Worm (Caenorhabditis elegans): Measurements from ENCODE around the gene skpo-3.

DNA sequence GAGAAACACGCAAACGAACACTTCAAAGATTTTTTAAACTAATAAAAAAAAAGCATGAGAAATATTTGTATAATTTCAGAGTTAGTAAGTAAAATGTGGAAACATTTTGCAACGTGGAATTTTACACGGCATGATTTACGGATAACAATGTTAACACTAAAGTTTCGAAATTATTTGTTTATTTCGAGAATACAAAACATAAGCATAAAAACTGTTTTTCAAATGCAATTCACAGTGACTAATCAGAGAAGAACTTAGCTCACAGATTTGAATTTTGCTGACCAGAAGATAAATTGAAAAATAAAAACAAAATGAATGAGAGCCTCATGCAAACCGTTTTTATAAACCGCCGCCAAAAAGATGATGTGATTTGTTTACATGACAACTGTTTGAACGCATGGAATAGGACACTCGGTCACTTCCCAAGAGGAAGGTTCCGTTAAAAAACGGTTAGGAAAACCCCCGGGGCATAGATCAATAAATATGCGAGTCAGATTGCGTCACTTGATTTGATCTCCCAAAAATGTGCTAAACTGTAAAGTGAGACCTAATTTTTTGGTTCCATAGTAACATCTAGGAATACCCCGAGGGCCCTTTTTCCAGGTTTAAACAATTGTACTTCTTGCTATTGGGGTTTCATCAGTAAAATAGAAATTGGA is 19.7 kb upstream of the skpo-3 start, which contains the start of gene clh-3:
- TF ChIP-seq ama-1 (optimal IDR thresholded peaks at IDR 0.05), result no peak
- TF ChIP-seq ama-1 (GFP tag; optimal IDR thresholded peaks at IDR 0.05), result no peak
- TF ChIP-seq B0336.3 (GFP tag; IDR thresholded peaks at IDR 0.05), result no peak
- no peak for TF ChIP-seq madf-3 (GFP tag; IDR thresholded peaks at IDR 0.05)
- no peak for TF ChIP-seq ceh-100 (GFP tag; IDR thresholded peaks at IDR 0.05)
- no peak for TF ChIP-seq hrde-1 (tag; optimal IDR thresholded peaks at IDR 0.05; ENCODE audit: borderline replicate concordance)
- no peak for TF ChIP-seq hsf-1 (GFP tag; IDR thresholded peaks at IDR 0.05)

Measured in whole organism, young adult.